Fruit fly (Drosophila melanogaster) whole organism, embryonic: Measurements from ENCODE around the gene tho2.
A peak's percentile ranks its signal among the peaks of the same experiment; 100 is the strongest.

ENCODE experiments used
- CG10366 ChIP-seq: fragments of 200-800 bp; sonication (Bioruptor generic); IDR thresholded peaks from 2 replicates; pipeline ENCODE4 v1.3.6; 2022; ENCODE audit warnings: missing biosample characterization, missing genetic modification characterization
- CG10654 ChIP-seq: fragments of 200-800 bp; sonication (Bioruptor generic); optimal IDR thresholded peaks from 2 replicates; lab custom pipeline; 2016; ENCODE audit warnings: missing biosample characterization, missing genetic modification characterization
- CG10979 ChIP-seq: fragments of 200-800 bp; sonication (Bioruptor generic); optimal IDR thresholded peaks from 2 replicates; lab custom pipeline; 2018; ENCODE audit warnings: missing biosample characterization, mild to moderate bottlenecking, missing genetic modification characterization, moderate library complexity
- CG11695 ChIP-seq: fragments of 200-800 bp; sonication (Bioruptor generic); IDR thresholded peaks from 3 replicates; pipeline ENCODE4 v1.3.6; 2022; ENCODE audit warnings: missing biosample characterization, missing genetic modification characterization
- CG15269 ChIP-seq: fragments of 200-800 bp; sonication (Bioruptor generic); optimal IDR thresholded peaks from 2 replicates; lab custom pipeline; 2018; ENCODE audit warnings: missing biosample characterization, mild to moderate bottlenecking, missing genetic modification characterization, moderate library complexity
- CG1602 ChIP-seq: fragments of 200-800 bp; sonication (Bioruptor generic); optimal IDR thresholded peaks from 3 replicates; lab custom pipeline; 2016; ENCODE audit warnings: missing biosample characterization, missing genetic modification characterization
- CG16863 ChIP-seq: fragments of 200-800 bp; sonication (Bioruptor generic); optimal IDR thresholded peaks from 3 replicates; lab custom pipeline; 2016; ENCODE audit warnings: missing biosample characterization, missing genetic modification characterization
- CG17361 ChIP-seq: fragments of 200-800 bp; sonication (Bioruptor generic); IDR thresholded peaks from 3 replicates; pipeline ENCODE4 v1.3.6; 2022; ENCODE audit warnings: missing biosample characterization, missing genetic modification characterization
- CG18011 ChIP-seq: fragments of 200-800 bp; sonication (Bioruptor generic); optimal IDR thresholded peaks from 2 replicates; lab custom pipeline; 2017; ENCODE audit warnings: missing biosample characterization, missing genetic modification characterization, mild to moderate bottlenecking, moderate library complexity, missing genotype
- CG18764 ChIP-seq: fragments of 200-800 bp; sonication (Bioruptor generic); optimal IDR thresholded peaks from 3 replicates; lab custom pipeline; 2016; ENCODE audit warnings: missing biosample characterization, missing genetic modification characterization
- CG2199 ChIP-seq: fragments of 200-800 bp; sonication (Bioruptor generic); IDR thresholded peaks from 3 replicates; pipeline ENCODE4 v1.3.6; 2022; ENCODE audit warnings: missing biosample characterization, missing genetic modification characterization
- CG2678 ChIP-seq: fragments of 200-800 bp; sonication (Bioruptor generic); optimal IDR thresholded peaks from 3 replicates; lab custom pipeline; 2019; ENCODE audit warnings: missing biosample characterization, mild to moderate bottlenecking, missing genetic modification characterization, moderate library complexity
- CG2712 ChIP-seq: fragments of 200-800 bp; optimal IDR thresholded peaks from 3 replicates; lab custom pipeline; 2019; ENCODE audit warnings: missing biosample characterization, mild to moderate bottlenecking, missing genetic modification characterization, moderate library complexity
- CG30431 ChIP-seq: fragments of 200-800 bp; sonication (Bioruptor generic); optimal IDR thresholded peaks from 2 replicates; lab custom pipeline; 2017; ENCODE audit warnings: missing biosample characterization, missing genetic modification characterization
- CG32767 ChIP-seq: fragments of 200-800 bp; sonication (Bioruptor generic); IDR thresholded peaks from 2 replicates; pipeline ENCODE4 v1.3.6; 2022; ENCODE audit warnings: missing biosample characterization, missing genetic modification characterization
- CG34376 ChIP-seq: fragments of 200-800 bp; sonication (Bioruptor generic); optimal IDR thresholded peaks from 2 replicates; lab custom pipeline; 2018; ENCODE audit warnings: missing biosample characterization, mild to moderate bottlenecking, missing genetic modification characterization
- CG34422 ChIP-seq: fragments of 200-800 bp; sonication (Bioruptor generic); IDR thresholded peaks from 3 replicates; pipeline ENCODE4 v1.3.6; 2022; ENCODE audit warnings: missing biosample characterization, missing genetic modification characterization
- CG8478 ChIP-seq: fragments of >200 bp; optimal IDR thresholded peaks from 2 replicates; lab custom pipeline; 2018
- CG9609 ChIP-seq: fragments of 200-800 bp; sonication (Bioruptor generic); optimal IDR thresholded peaks from 3 replicates; lab custom pipeline; 2016; ENCODE audit warnings: missing biosample characterization, missing genetic modification characterization
- Doc3 ChIP-seq: fragments of 200-800 bp; sonication (Bioruptor generic); IDR thresholded peaks from 3 replicates; pipeline ENCODE4 v1.3.6; 2022; ENCODE audit warnings: missing biosample characterization, missing genetic modification characterization; ENCODE audit not compliant: partially characterized antibody
- Dp ChIP-seq: fragments of 200-800 bp; sonication (Bioruptor generic); optimal IDR thresholded peaks from 2 replicates; lab custom pipeline; 2018; ENCODE audit warnings: missing biosample characterization, mild to moderate bottlenecking, missing genetic modification characterization, moderate library complexity
- HHEX ChIP-seq: fragments of 200-800 bp; sonication (Bioruptor generic); optimal IDR thresholded peaks from 3 replicates; lab custom pipeline; 2017; ENCODE audit warnings: missing biosample characterization, mild to moderate bottlenecking, missing genetic modification characterization, missing genetic modification reagents
- Hey ChIP-seq: fragments of 200-800 bp; sonication (Bioruptor generic); optimal IDR thresholded peaks from 3 replicates; lab custom pipeline; 2018; ENCODE audit warnings: missing biosample characterization, mild to moderate bottlenecking, missing genetic modification characterization
- Hr3 ChIP-seq: fragments of 200-800 bp; sonication (Bioruptor generic); optimal IDR thresholded peaks from 3 replicates; lab custom pipeline; 2016; ENCODE audit warnings: missing biosample characterization, missing genetic modification characterization
- Myb ChIP-seq: fragments of 200-800 bp; sonication (Bioruptor generic); optimal IDR thresholded peaks from 2 replicates; lab custom pipeline; 2016; ENCODE audit warnings: missing biosample characterization, missing genetic modification characterization
- Oli ChIP-seq: fragments of 200-800 bp; sonication (Bioruptor generic); optimal IDR thresholded peaks from 2 replicates; lab custom pipeline; 2018; ENCODE audit warnings: missing biosample characterization, mild to moderate bottlenecking, missing genetic modification characterization, moderate library complexity
- Six4 ChIP-seq: fragments of 200-800 bp; sonication (Bioruptor generic); optimal IDR thresholded peaks from 2 replicates; lab custom pipeline; 2016; ENCODE audit warnings: missing biosample characterization, missing genetic modification characterization
- Ssrp ChIP-seq: fragments of 200-800 bp; sonication (Bioruptor generic); optimal IDR thresholded peaks from 2 replicates; lab custom pipeline; 2018; ENCODE audit warnings: missing biosample characterization, mild to moderate bottlenecking, missing genetic modification characterization, moderate library complexity
- TFAM ChIP-seq: fragments of 200-800 bp; sonication (Bioruptor generic); optimal IDR thresholded peaks from 2 replicates; lab custom pipeline; 2017; ENCODE audit warnings: missing biosample characterization, missing genetic modification characterization, inconsistent platforms
- Taf1 ChIP-seq: fragments of 200-800 bp; sonication (Bioruptor generic); IDR thresholded peaks from 2 replicates; pipeline ENCODE4 v1.3.6; 2022; ENCODE audit warnings: missing biosample characterization, missing genetic modification characterization
- Tbp ChIP-seq: fragments of >200 bp; optimal IDR thresholded peaks from 2 replicates; lab custom pipeline; 2018; ENCODE audit warnings: missing biosample characterization, missing genetic modification characterization
- Vsx1 ChIP-seq: fragments of 200-800 bp; sonication (Bioruptor generic); optimal IDR thresholded peaks from 2 replicates; lab custom pipeline; 2017; ENCODE audit warnings: missing biosample characterization, mild to moderate bottlenecking, missing genetic modification characterization, missing genetic modification reagents
- Xrp1 ChIP-seq: fragments of 200-800 bp; sonication (Bioruptor generic); IDR thresholded peaks from 2 replicates; pipeline ENCODE4 v1.3.6; 2022; ENCODE audit warnings: missing biosample characterization, missing genetic modification characterization
- ase ChIP-seq: fragments of 200-800 bp; sonication (Bioruptor generic); IDR thresholded peaks from 3 replicates; pipeline ENCODE4 v1.3.6; 2022; ENCODE audit warnings: missing biosample characterization, missing genetic modification characterization
- bab2 ChIP-seq: fragments of 200-800 bp; sonication (Bioruptor generic); optimal IDR thresholded peaks from 2 replicates; lab custom pipeline; 2016; ENCODE audit warnings: missing biosample characterization, missing genetic modification characterization
- da ChIP-seq: fragments of 200-800 bp; sonication (Bioruptor generic); optimal IDR thresholded peaks from 2 replicates; lab custom pipeline; 2016; ENCODE audit warnings: missing biosample characterization, missing genetic modification characterization
- dati ChIP-seq: fragments of 200-800 bp; sonication (Bioruptor generic); IDR thresholded peaks from 2 replicates; pipeline ENCODE4 v1.3.6; 2022; ENCODE audit warnings: missing biosample characterization, missing genetic modification characterization
- en ChIP-seq: fragments of 200-800 bp; sonication (Bioruptor generic); optimal IDR thresholded peaks from 2 replicates; lab custom pipeline; 2016; ENCODE audit warnings: missing biosample characterization, missing genetic modification characterization
- eve ChIP-seq, 2 experiments: fragments of >200 bp; optimal IDR thresholded peaks; 2 replicates each; lab custom pipeline; 2017; ENCODE audit warnings: missing biosample characterization in 2 of 2, missing genetic modification characterization in 2 of 2
- gcm2 ChIP-seq: fragments of 200-800 bp; sonication (Bioruptor generic); optimal IDR thresholded peaks from 2 replicates; lab custom pipeline; 2016; ENCODE audit warnings: missing biosample characterization, missing genetic modification characterization
- klu ChIP-seq: fragments of 200-800 bp; sonication (Bioruptor generic); IDR thresholded peaks from 2 replicates; pipeline ENCODE4 v1.3.6; 2022; ENCODE audit warnings: missing biosample characterization, missing genetic modification characterization
- mirr ChIP-seq: fragments of 200-800 bp; sonication (Bioruptor generic); optimal IDR thresholded peaks from 3 replicates; lab custom pipeline; 2018; ENCODE audit warnings: missing biosample characterization, mild to moderate bottlenecking, missing genetic modification characterization
- pb ChIP-seq: fragments of 200-800 bp; sonication (Bioruptor generic); optimal IDR thresholded peaks from 3 replicates; lab custom pipeline; 2016; ENCODE audit warnings: missing biosample characterization, missing genetic modification characterization
- peb ChIP-seq: fragments of 200-800 bp; sonication (Bioruptor generic); IDR thresholded peaks from 2 replicates; pipeline ENCODE4 v1.3.6; 2022; ENCODE audit warnings: missing biosample characterization, missing genetic modification characterization
- prd ChIP-seq, 3 experiments: fragments of >200 bp in 2 of 3; fragments of 200-800 bp in 1 of 3; sonication (Bioruptor generic) in 1 of 3; optimal IDR thresholded peaks in 2 of 3; IDR thresholded peaks in 1 of 3; 2 replicates in 2 of 3; 3 replicates in 1 of 3; pipeline versions ENCODE4 v1.3.6 to Lab custom; 2017 to 2022; ENCODE audit warnings: missing biosample characterization in 1 of 3, missing genetic modification characterization in 1 of 3
- seq ChIP-seq: fragments of 200-800 bp; sonication (Bioruptor generic); IDR thresholded peaks from 2 replicates; pipeline ENCODE4 v1.3.6; 2022; ENCODE audit warnings: missing biosample characterization, missing genetic modification characterization
- slbo ChIP-seq: fragments of 200-800 bp; sonication (Bioruptor generic); IDR thresholded peaks from 2 replicates; pipeline ENCODE4 v1.3.6; 2022; ENCODE audit warnings: missing biosample characterization, missing genetic modification characterization
- tll ChIP-seq, 2 experiments: fragments of 200-800 bp in 1 of 2; fragments of >200 bp in 1 of 2; sonication (Bioruptor generic) in 1 of 2; optimal IDR thresholded peaks; 2 replicates each; lab custom pipeline; 2017 to 2019; ENCODE audit warnings: missing biosample characterization in 2 of 2, missing genetic modification characterization in 2 of 2, mild to moderate bottlenecking in 1 of 2, moderate library complexity in 1 of 2
- ttk ChIP-seq: fragments of 200-800 bp; sonication (Bioruptor generic); IDR thresholded peaks from 2 replicates; pipeline ENCODE4 v2.1.2; 2022; ENCODE audit warnings: missing biosample characterization, missing genetic modification characterization
- twi ChIP-seq: fragments of 200-800 bp; optimal IDR thresholded peaks from 2 replicates; lab custom pipeline; 2019; ENCODE audit warnings: missing biosample characterization, mild to moderate bottlenecking, missing genetic modification characterization, moderate library complexity
- tx ChIP-seq: fragments of 200-800 bp; sonication (Bioruptor generic); optimal IDR thresholded peaks from 2 replicates; lab custom pipeline; 2016; ENCODE audit warnings: missing biosample characterization, missing genetic modification characterization

The tho2 gene

DNA sequence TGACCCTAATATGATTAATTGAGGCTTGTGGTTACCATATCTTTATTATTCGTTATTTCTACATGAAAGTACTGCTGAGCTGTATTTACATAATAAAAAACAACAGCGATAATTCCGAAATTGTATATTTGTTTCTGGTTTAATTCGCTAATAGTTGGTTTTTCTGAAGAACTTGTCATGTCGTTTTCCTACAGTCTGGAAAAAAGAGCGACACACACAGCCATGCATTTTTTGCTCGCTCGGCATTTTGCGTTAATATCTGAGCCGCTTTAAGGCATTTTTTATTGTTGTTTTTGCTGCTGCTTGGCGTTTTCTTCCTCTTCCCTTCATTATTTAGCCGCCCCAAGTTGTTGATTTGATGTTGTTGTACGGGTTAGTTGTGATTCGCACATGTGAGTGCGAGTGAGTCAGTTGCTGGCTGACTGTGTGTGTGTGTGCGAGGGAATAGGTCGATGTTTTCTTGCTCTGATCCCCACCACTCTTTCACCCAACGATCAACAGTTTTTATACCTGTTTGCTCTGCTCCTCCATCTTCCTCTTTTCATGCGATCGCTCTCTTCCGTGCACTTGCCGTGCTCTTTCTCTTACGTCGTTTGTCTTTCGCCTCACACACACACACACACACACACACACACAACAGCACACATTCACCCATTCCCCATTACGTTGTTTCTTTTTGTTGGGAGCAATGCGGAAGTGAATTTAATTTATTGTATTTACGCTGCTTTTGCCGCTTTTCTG, 30.3 kb upstream of the tho2 start (continued):
- TF ChIP-seq CG17361 (GFP tag; lab: Robert Waterston, UW) (no peak), peb (GFP tag; lab: Robert Waterston, UW) (no peak), HHEX (no peak), Hr3 (no peak), Ssrp (tag; lab: Kevin White, UChicago) (no peak), klu (GFP tag; lab: Robert Waterston, UW) (no peak), CG8478 (lab: Kevin White, UChicago) (peak; percentile 78), Xrp1 (GFP tag; lab: Robert Waterston, UW) (no peak), CG34422 (no peak), Vsx1 (GFP tag; lab: Kevin White, UChicago) (no peak)

DNA sequence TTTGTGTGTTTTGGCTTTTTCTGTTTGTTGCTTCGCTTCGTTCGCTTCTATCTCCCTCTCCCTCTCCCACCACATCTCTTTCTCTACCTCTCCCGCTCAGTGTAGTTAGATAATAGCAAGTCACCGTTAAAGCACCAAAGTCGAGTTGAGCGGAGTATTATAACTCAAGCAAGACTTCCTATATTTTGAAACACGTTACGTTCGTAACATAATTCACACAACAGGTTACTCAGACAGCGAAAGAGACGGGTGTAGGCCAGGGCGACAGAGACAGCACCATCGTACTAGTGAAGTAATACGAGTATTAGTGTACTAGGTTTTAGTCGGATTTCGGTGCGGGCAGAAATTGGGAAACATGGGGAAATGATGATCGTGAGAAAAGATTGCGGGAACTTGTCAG, 28.6 kb upstream of the tho2 start:
- TF ChIP-seq CG2712 (no peak), gcm2 (GFP tag; lab: Kevin White, UChicago) (no peak), CG18764 (GFP tag; lab: Kevin White, UChicago) (no peak), Taf1 (GFP tag; lab: Robert Waterston, UW) (no peak), en (GFP tag; lab: Kevin White, UChicago) (no peak), mirr (GFP tag; lab: Kevin White, UChicago) (no peak), CG15269 (tag; lab: Kevin White, UChicago) (peak; percentile 69), Doc3 (GFP tag; lab: Robert Waterston, UW) (no peak), seq (GFP tag; lab: Robert Waterston, UW) (no peak), CG9609 (GFP tag; lab: Kevin White, UChicago) (no peak), CG1602 (GFP tag; lab: Kevin White, UChicago) (no peak), TFAM (GFP tag; lab: Kevin White, UChicago) (no peak), CG2199 (GFP tag; lab: Robert Waterston, UW) (0 out of 3 replicates have a peak, but pooled peaks have one; percentile 19), prd (optimal IDR thresholded peaks at IDR 0.05; lab: Kevin White, UChicago) (no peak), prd (GFP tag; IDR thresholded peaks at IDR 0.05; lab: Robert Waterston, UW) (no peak), CG10366 (no peak), CG34376 (GFP tag; lab: Kevin White, UChicago) (no peak), tx (no peak), Dp (GFP tag; lab: Kevin White, UChicago) (no peak), pb (no peak), CG30431 (no peak), Myb (no peak), slbo (GFP tag; lab: Robert Waterston, UW) (no peak), CG11695 (no peak), CG10979 (tag; lab: Kevin White, UChicago) (no peak), CG2678 (no peak), ase (GFP tag; lab: Robert Waterston, UW) (no peak), bab2 (GFP tag; lab: Kevin White, UChicago) (no peak), da (GFP tag; lab: Kevin White, UChicago) (no peak), eve (GFP tag; optimal IDR thresholded peaks at IDR 0.05; lab: Kevin White, UChicago) (no peak), CG16863 (GFP tag; lab: Kevin White, UChicago) (no peak), CG10654 (GFP tag; lab: Kevin White, UChicago) (no peak), Six4 (GFP tag; lab: Kevin White, UChicago) (no peak), CG32767 (GFP tag; lab: Robert Waterston, UW) (no peak), CG18011 (GFP tag; lab: Kevin White, UChicago) (no peak), tll (GFP tag; optimal IDR thresholded peaks at IDR 0.05; lab: Kevin White, UChicago) (no peak), dati (GFP tag; lab: Robert Waterston, UW) (no peak), Hey (tag; lab: Kevin White, UChicago) (no peak), twi (tag; lab: Kevin White, UChicago) (no peak), Oli (tag; lab: Kevin White, UChicago) (no peak), ttk (GFP tag; lab: Robert Waterston, UW) (no peak), Tbp (GFP tag; lab: Kevin White, UChicago) (no peak)
